Fruit fly (Drosophila melanogaster): ENCODE results near the gene NPFR.

The NPFR gene

DNA sequence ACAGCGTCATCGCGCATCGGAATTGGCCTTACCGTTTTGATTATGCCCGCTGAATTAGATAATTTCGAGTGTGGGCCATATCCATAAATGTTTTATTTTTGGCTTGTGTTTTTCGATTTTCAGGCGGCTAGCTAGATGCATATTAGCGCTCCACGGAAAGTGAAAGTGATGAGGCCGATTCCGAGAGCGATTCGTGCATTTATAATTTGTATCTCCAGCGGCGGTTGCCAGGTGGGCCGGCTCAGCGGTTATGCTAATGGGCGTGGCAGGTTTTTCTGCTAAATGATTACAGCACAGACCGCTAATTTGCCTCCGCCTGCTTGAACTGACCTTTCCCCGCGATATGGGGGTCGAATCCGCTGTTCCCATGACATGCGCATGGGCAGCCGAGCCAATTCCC is 57.9 kb downstream of the NPFR start (continued):
- no peak for TF ChIP-seq CG1647 (GFP tag; optimal IDR thresholded peaks at IDR 0.05)
- no peak for TF ChIP-seq CG11695 (GFP tag; IDR thresholded peaks at IDR 0.05)
- peak in 1 of 2 experiments; percentile 79 for TF ChIP-seq Hr78 (GFP tag; optimal IDR thresholded peaks at IDR 0.05)
- TF ChIP-seq ac (GFP tag; optimal IDR thresholded peaks at IDR 0.05) = no peak
- TF ChIP-seq CG11247 (GFP tag; IDR thresholded peaks at IDR 0.05) = no peak
- TF ChIP-seq CG10654 (GFP tag; optimal IDR thresholded peaks at IDR 0.05) = no peak
- no peak for TF ChIP-seq CG13296 (GFP tag; optimal IDR thresholded peaks at IDR 0.05)
- TF ChIP-seq klu (GFP tag; IDR thresholded peaks at IDR 0.05) = 0 out of 2 replicates have a peak, but pooled peaks have one; percentile 18
- no peak for TF ChIP-seq HmgZ (tag; optimal IDR thresholded peaks at IDR 0.05)
- TF ChIP-seq Ssrp (tag; optimal IDR thresholded peaks at IDR 0.05) = no peak
- TF ChIP-seq yki (optimal IDR thresholded peaks at IDR 0.05) = no peak
- no peak for TF ChIP-seq disco-r (GFP tag; optimal IDR thresholded peaks at IDR 0.05)
- no peak for TF ChIP-seq kni (GFP tag; optimal IDR thresholded peaks at IDR 0.05)
- TF ChIP-seq CG9609 (GFP tag; optimal IDR thresholded peaks at IDR 0.05) = no peak
- TF ChIP-seq Mes4 (GFP tag; optimal IDR thresholded peaks at IDR 0.05) = no peak
- no peak for TF ChIP-seq Jarid2 (GFP tag; optimal IDR thresholded peaks at IDR 0.05)

Measured in whole organism, embryonic.